Fruit fly (Drosophila melanogaster): ENCODE data around the gene B9d1.

The B9d1 gene

dm6 chr3R:15475973-15476692 lies 5.6 kb upstream of the B9d1 start, which contains the start of gene AdamTS-A (continued):
- TF ChIP-seq croc (GFP tag; conservative IDR thresholded peaks at IDR 0.05), result no peak
- peak; percentile 18; the same call in 1 of the 2 replicates for TF ChIP-seq CG32532 (GFP tag; IDR thresholded peaks at IDR 0.05)
- no peak for TF ChIP-seq Hmr (GFP tag; optimal IDR thresholded peaks at IDR 0.05)
- no peak for TF ChIP-seq CG8924 (tag; optimal IDR thresholded peaks at IDR 0.05)
- peak; percentile 90; the same call in 2 of the 4 replicates for TF ChIP-seq chinmo (GFP tag; IDR thresholded peaks at IDR 0.05; ENCODE audit: partially characterized antibody)
- TF ChIP-seq ac (GFP tag; optimal IDR thresholded peaks at IDR 0.05), result no peak
- peak; percentile 2 for TF ChIP-seq sd (tag; optimal IDR thresholded peaks at IDR 0.05)
- no peak for TF ChIP-seq dysf (GFP tag; IDR thresholded peaks at IDR 0.05)
- TF ChIP-seq Deaf1 (tag; optimal IDR thresholded peaks at IDR 0.05), result peak; percentile 77
- TF ChIP-seq sim (GFP tag; IDR thresholded peaks at IDR 0.05), result no peak
- no peak for TF ChIP-seq Six4 (GFP tag; optimal IDR thresholded peaks at IDR 0.05)
- no peak for TF ChIP-seq HHEX (GFP tag; optimal IDR thresholded peaks at IDR 0.05)
- no peak for TF ChIP-seq fd64A (GFP tag; optimal IDR thresholded peaks at IDR 0.05)
- TF ChIP-seq zfh1 (GFP tag; IDR thresholded peaks at IDR 0.05), result no peak
- TF ChIP-seq ab (GFP tag; optimal IDR thresholded peaks at IDR 0.05), result no peak
- TF ChIP-seq NC2β (GFP tag; optimal IDR thresholded peaks at IDR 0.05), result no peak
- TF ChIP-seq CG43689 (GFP tag; IDR thresholded peaks at IDR 0.05), result no peak
- TF ChIP-seq CG4617 (GFP tag; optimal IDR thresholded peaks at IDR 0.05; ENCODE audit: borderline replicate concordance), result no peak
- no peak for TF ChIP-seq CG2889 (GFP tag; IDR thresholded peaks at IDR 0.05)
- TF ChIP-seq gcm (GFP tag; optimal IDR thresholded peaks at IDR 0.05), result no peak
- TF ChIP-seq Elba2 (GFP tag; optimal IDR thresholded peaks at IDR 0.05), result no peak
- no peak for TF ChIP-seq CG18619 (GFP tag; optimal IDR thresholded peaks at IDR 0.05)
- TF ChIP-seq h (optimal IDR thresholded peaks at IDR 0.05), result no peak
- TF ChIP-seq sens (GFP tag), result peak; percentile 47
- no peak for TF ChIP-seq CG42726 (GFP tag; IDR thresholded peaks at IDR 0.05; ENCODE audit: partially characterized antibody)
- TF ChIP-seq so (GFP tag; IDR thresholded peaks at IDR 0.05), result 0 out of 3 replicates have a peak, but pooled peaks have one; percentile 34
- TF ChIP-seq Tbp (GFP tag; optimal IDR thresholded peaks at IDR 0.05), result no peak
- TF ChIP-seq CG11093 (GFP tag; IDR thresholded peaks at IDR 0.05), result no peak
- TF ChIP-seq zen (tag; optimal IDR thresholded peaks at IDR 0.05), result no peak
- TF ChIP-seq Asciz (GFP tag; optimal IDR thresholded peaks at IDR 0.05), result no peak

dm6 chr3R:15480068-15480467 lies 1.6 kb upstream of the B9d1 start:
- TF ChIP-seq CG3726 (GFP tag; IDR thresholded peaks at IDR 0.05) (no peak), slbo (GFP tag; IDR thresholded peaks at IDR 0.05) (no peak), HLH4C (GFP tag; IDR thresholded peaks at IDR 0.05; ENCODE audit: partially characterized antibody) (no peak), shn (GFP tag; optimal IDR thresholded peaks at IDR 0.05) (no peak), CG5953 (GFP tag; IDR thresholded peaks at IDR 0.05) (no peak), CG18011 (GFP tag; optimal IDR thresholded peaks at IDR 0.05) (no peak), bcd (GFP tag; optimal IDR thresholded peaks at IDR 0.05) (no peak), CG6765 (GFP tag; optimal IDR thresholded peaks at IDR 0.05) (no peak), CG11093 (GFP tag; IDR thresholded peaks at IDR 0.05) (no peak), so (GFP tag; IDR thresholded peaks at IDR 0.05) (no peak), maf-S (GFP tag; optimal IDR thresholded peaks at IDR 0.05) (no peak), CG8944 (GFP tag; optimal IDR thresholded peaks at IDR 0.05) (no peak), CG17912 (GFP tag; optimal IDR thresholded peaks at IDR 0.05) (no peak), E2f1 (GFP tag; IDR thresholded peaks at IDR 0.05) (no peak), bbx (GFP tag; IDR thresholded peaks at IDR 0.05; ENCODE audit: partially characterized antibody) (no peak), chm (GFP tag; IDR thresholded peaks at IDR 0.05) (no peak)
